Fruit fly (Drosophila melanogaster): ENCODE measurements around the gene chp.

chp gene

dm6 chr3R:31252093-31252962, 41.8 kb upstream of the chp start, which contains the start of the genes qless and mRpL32 (continued):
- peak; percentile 60; the same call in 1 of the 2 replicates for TF ChIP-seq slbo (GFP tag; IDR thresholded peaks at IDR 0.05)
- peak; percentile 82 for TF ChIP-seq CG11247 (GFP tag; IDR thresholded peaks at IDR 0.05)
- peak; percentile 48 for TF ChIP-seq repo (GFP tag; optimal IDR thresholded peaks at IDR 0.05)
- peak; percentile 26 for TF ChIP-seq Bdp1 (GFP tag; optimal IDR thresholded peaks at IDR 0.05)
- TF ChIP-seq kni (GFP tag; optimal IDR thresholded peaks at IDR 0.05), result peak; percentile 24
- peak; percentile 75 for TF ChIP-seq Ada2b (GFP tag; IDR thresholded peaks at IDR 0.05)
- peak; percentile 15; the same call in 1 of the 2 replicates for TF ChIP-seq onecut (GFP tag; IDR thresholded peaks at IDR 0.05)
- no peak for TF ChIP-seq ham (GFP tag; IDR thresholded peaks at IDR 0.05)
- TF ChIP-seq CG14710 (tag; optimal IDR thresholded peaks at IDR 0.05), result peak; percentile 74
- TF ChIP-seq CG4854 (GFP tag; optimal IDR thresholded peaks at IDR 0.05), result peak; percentile 48
- peak; percentile 89 for TF ChIP-seq tgo (GFP tag; IDR thresholded peaks at IDR 0.05)
- TF ChIP-seq ATbp (GFP tag; optimal IDR thresholded peaks at IDR 0.05), result no peak
- peak; percentile 65 for TF ChIP-seq HLH3B (GFP tag; IDR thresholded peaks at IDR 0.05)
- TF ChIP-seq Atf-2 (GFP tag; optimal IDR thresholded peaks at IDR 0.05), result peak; percentile 25
- no peak for TF ChIP-seq ash1 (GFP tag; optimal IDR thresholded peaks at IDR 0.05)
- peak; percentile 88 for TF ChIP-seq CG14441 (GFP tag; IDR thresholded peaks at IDR 0.05)
- TF ChIP-seq dm (GFP tag; optimal IDR thresholded peaks at IDR 0.05), result peak; percentile 35
- TF ChIP-seq CG17912 (GFP tag; optimal IDR thresholded peaks at IDR 0.05), result no peak
- no peak for TF ChIP-seq CTCF (GFP tag; optimal IDR thresholded peaks at IDR 0.05)
- TF ChIP-seq Awh (GFP tag; IDR thresholded peaks at IDR 0.05), result peak; percentile 76
- peak; percentile 20 for TF ChIP-seq CoRest (tag; optimal IDR thresholded peaks at IDR 0.05)
- 0 out of 3 replicates have a peak, but pooled peaks have one; percentile 34 for TF ChIP-seq C15 (GFP tag; IDR thresholded peaks at IDR 0.05)
- no peak for TF ChIP-seq sens-2 (GFP tag; IDR thresholded peaks at IDR 0.05)
- TF ChIP-seq psq (GFP tag; optimal IDR thresholded peaks at IDR 0.05), result no peak
- TF ChIP-seq CG13624 (GFP tag; optimal IDR thresholded peaks at IDR 0.05), result peak; percentile 41
- no peak for TF ChIP-seq cato (GFP tag; optimal IDR thresholded peaks at IDR 0.05; ENCODE audit: borderline replicate concordance)
- TF ChIP-seq H15 (GFP tag; IDR thresholded peaks at IDR 0.05), result peak; percentile 80
- TF ChIP-seq CG8281 (tag; optimal IDR thresholded peaks at IDR 0.05), result no peak
- TF ChIP-seq ftz-f1 (GFP tag; optimal IDR thresholded peaks at IDR 0.05), result no peak
- TF ChIP-seq gsb-n (tag; optimal IDR thresholded peaks at IDR 0.05), result no peak
- TF ChIP-seq fu2 (GFP tag; optimal IDR thresholded peaks at IDR 0.05), result peak; percentile 59
- no peak for TF ChIP-seq crol (GFP tag; IDR thresholded peaks at IDR 0.05)
- TF ChIP-seq Jarid2 (GFP tag; optimal IDR thresholded peaks at IDR 0.05), result no peak
- TF ChIP-seq CG12391 (tag; optimal IDR thresholded peaks at IDR 0.05), result peak; percentile 48
- peak; percentile 59 for TF ChIP-seq Dref (GFP tag; IDR thresholded peaks at IDR 0.05)
- TF ChIP-seq CG15073 (GFP tag; optimal IDR thresholded peaks at IDR 0.05), result no peak
- peak; percentile 48 for TF ChIP-seq shn (GFP tag; optimal IDR thresholded peaks at IDR 0.05)
- no peak for TF ChIP-seq CG4328 (GFP tag; optimal IDR thresholded peaks at IDR 0.05)
- no peak for TF ChIP-seq exex (tag; optimal IDR thresholded peaks at IDR 0.05)
- TF ChIP-seq unpg (GFP tag; optimal IDR thresholded peaks at IDR 0.05), result peak; percentile 53
- TF ChIP-seq Doc3 (GFP tag; IDR thresholded peaks at IDR 0.05; ENCODE audit: partially characterized antibody), result peak; percentile 86
- TF ChIP-seq phol (tag; optimal IDR thresholded peaks at IDR 0.05), result peak; percentile 74
- TF ChIP-seq CG3847 (GFP tag; IDR thresholded peaks at IDR 0.05), result peak; percentile 34
- peak; percentile 65 for TF ChIP-seq Aef1 (GFP tag; IDR thresholded peaks at IDR 0.05)
- TF ChIP-seq grau (tag; optimal IDR thresholded peaks at IDR 0.05), result peak; percentile 30
- TF ChIP-seq CG34376 (GFP tag; optimal IDR thresholded peaks at IDR 0.05), result no peak
- no peak for TF ChIP-seq CG12236 (GFP tag; optimal IDR thresholded peaks at IDR 0.05)
- TF ChIP-seq croc (GFP tag; conservative IDR thresholded peaks at IDR 0.05), result peak; percentile 71
- peak; percentile 94 for TF ChIP-seq Deaf1 (tag; optimal IDR thresholded peaks at IDR 0.05)
- peak; percentile 100 for TF ChIP-seq CG9437 (GFP tag; optimal IDR thresholded peaks at IDR 0.05)

Data from whole organism, embryonic.